Fruit fly (Drosophila melanogaster) whole organism, pupa: ENCODE data around the gene CG15534.
A peak's percentile ranks its signal among the peaks of the same experiment; 100 is the strongest.

Experiments
- CG10348 ChIP-seq: fragments of 200-800 bp; sonication (Bioruptor generic); IDR thresholded peaks from 2 replicates; pipeline ENCODE4 v1.3.6; 2022; ENCODE audit warnings: missing biosample characterization, missing genetic modification characterization
- CG12605 ChIP-seq: fragments of 200-800 bp; sonication (Bioruptor generic); IDR thresholded peaks from 2 replicates; pipeline ENCODE4 v1.3.6; 2022; ENCODE audit warnings: missing biosample characterization, missing genetic modification characterization
- CG13204 ChIP-seq: fragments of 200-800 bp; sonication (Bioruptor generic); optimal IDR thresholded peaks from 2 replicates; lab custom pipeline; 2018; ENCODE audit warnings: missing biosample characterization, mild to moderate bottlenecking, missing genetic modification characterization, moderate library complexity
- CG14655 ChIP-seq: fragments of 200-800 bp; sonication (Bioruptor generic); optimal IDR thresholded peaks from 3 replicates; lab custom pipeline; 2017; ENCODE audit warnings: mild to moderate bottlenecking, missing biosample characterization, missing genetic modification reagents, missing genetic modification characterization
- CG15710 ChIP-seq: fragments of 200-800 bp; sonication (Bioruptor generic); optimal IDR thresholded peaks from 2 replicates; lab custom pipeline; 2018; ENCODE audit warnings: missing biosample characterization, mild to moderate bottlenecking, missing genetic modification characterization, moderate library complexity
- CG17806 ChIP-seq: fragments of 200-800 bp; sonication (Bioruptor generic); optimal IDR thresholded peaks from 2 replicates; lab custom pipeline; 2018; ENCODE audit warnings: missing biosample characterization, mild to moderate bottlenecking, missing genetic modification characterization, moderate library complexity
- CG32121 ChIP-seq: fragments of 200-800 bp; sonication (Bioruptor generic); IDR thresholded peaks from 2 replicates; pipeline ENCODE4 v1.3.6; 2022; ENCODE audit warnings: missing biosample characterization, missing genetic modification characterization
- CG34367 ChIP-seq: fragments of 200-800 bp; sonication (Bioruptor generic); optimal IDR thresholded peaks from 2 replicates; lab custom pipeline; 2018; ENCODE audit warnings: missing biosample characterization, mild to moderate bottlenecking, missing genetic modification characterization
- CG4496 ChIP-seq: fragments of 200-800 bp; sonication (Bioruptor generic); IDR thresholded peaks from 3 replicates; pipeline ENCODE4 v1.3.6; 2022; ENCODE audit warnings: missing biosample characterization, missing genetic modification characterization
- CG8159 ChIP-seq: fragments of 200-800 bp; sonication (Bioruptor generic); optimal IDR thresholded peaks from 3 replicates; lab custom pipeline; 2018; ENCODE audit warnings: missing biosample characterization, mild to moderate bottlenecking, missing genetic modification characterization, moderate library complexity
- CG8301 ChIP-seq: fragments of 200-800 bp; sonication (Bioruptor generic); optimal IDR thresholded peaks from 2 replicates; lab custom pipeline; 2018; ENCODE audit warnings: missing biosample characterization, mild to moderate bottlenecking, missing genetic modification characterization
- CG9948 ChIP-seq: fragments of 200-800 bp; sonication (Bioruptor generic); optimal IDR thresholded peaks from 2 replicates; lab custom pipeline; 2018; ENCODE audit warnings: missing biosample characterization, mild to moderate bottlenecking, missing genetic modification characterization, moderate library complexity
- D1 ChIP-seq: fragments of 200-800 bp; sonication (Bioruptor generic); optimal IDR thresholded peaks from 2 replicates; lab custom pipeline; 2018; ENCODE audit warnings: missing biosample characterization, mild to moderate bottlenecking, missing genetic modification characterization, moderate library complexity
- EcR ChIP-seq: fragments of 200-800 bp; sonication (Bioruptor generic); optimal IDR thresholded peaks from 3 replicates; lab custom pipeline; 2019; ENCODE audit warnings: missing biosample characterization, missing genetic modification characterization, mild to moderate bottlenecking, moderate library complexity, missing genetic modification reagents
- Ets98B ChIP-seq: fragments of 200-800 bp; sonication (Bioruptor generic); IDR thresholded peaks from 2 replicates; pipeline ENCODE4 v1.3.6; 2022; ENCODE audit warnings: missing biosample characterization, missing genetic modification characterization
- Pif1A ChIP-seq: fragments of 200-800 bp; sonication (Bioruptor generic); optimal IDR thresholded peaks from 3 replicates; lab custom pipeline; 2016; ENCODE audit warnings: missing biosample characterization, missing genetic modification characterization
- Pif1B ChIP-seq: fragments of 200-800 bp; sonication (Bioruptor generic); optimal IDR thresholded peaks from 3 replicates; lab custom pipeline; 2016; ENCODE audit warnings: missing biosample characterization, missing genetic modification characterization
- Snoo ChIP-seq: fragments of 200-800 bp; sonication (Bioruptor generic); optimal IDR thresholded peaks from 3 replicates; lab custom pipeline; 2017; ENCODE audit warnings: missing biosample characterization, mild to moderate bottlenecking, missing genetic modification characterization, inconsistent platforms
- fd96Ca ChIP-seq: fragments of 200-800 bp; sonication (Bioruptor generic); IDR thresholded peaks from 3 replicates; pipeline ENCODE4 v1.3.6; 2022; ENCODE audit warnings: missing biosample characterization, missing genetic modification characterization
- gl ChIP-seq: fragments of 200-800 bp; sonication (Bioruptor generic); optimal IDR thresholded peaks from 2 replicates; lab custom pipeline; 2018; ENCODE audit warnings: missing biosample characterization, mild to moderate bottlenecking, missing genetic modification characterization
- rn ChIP-seq: fragments of 200-800 bp; sonication (Bioruptor generic); IDR thresholded peaks from 2 replicates; pipeline ENCODE4 v1.3.6; 2022; ENCODE audit warnings: missing biosample characterization, missing genetic modification characterization

The CG15534 gene

DNA sequence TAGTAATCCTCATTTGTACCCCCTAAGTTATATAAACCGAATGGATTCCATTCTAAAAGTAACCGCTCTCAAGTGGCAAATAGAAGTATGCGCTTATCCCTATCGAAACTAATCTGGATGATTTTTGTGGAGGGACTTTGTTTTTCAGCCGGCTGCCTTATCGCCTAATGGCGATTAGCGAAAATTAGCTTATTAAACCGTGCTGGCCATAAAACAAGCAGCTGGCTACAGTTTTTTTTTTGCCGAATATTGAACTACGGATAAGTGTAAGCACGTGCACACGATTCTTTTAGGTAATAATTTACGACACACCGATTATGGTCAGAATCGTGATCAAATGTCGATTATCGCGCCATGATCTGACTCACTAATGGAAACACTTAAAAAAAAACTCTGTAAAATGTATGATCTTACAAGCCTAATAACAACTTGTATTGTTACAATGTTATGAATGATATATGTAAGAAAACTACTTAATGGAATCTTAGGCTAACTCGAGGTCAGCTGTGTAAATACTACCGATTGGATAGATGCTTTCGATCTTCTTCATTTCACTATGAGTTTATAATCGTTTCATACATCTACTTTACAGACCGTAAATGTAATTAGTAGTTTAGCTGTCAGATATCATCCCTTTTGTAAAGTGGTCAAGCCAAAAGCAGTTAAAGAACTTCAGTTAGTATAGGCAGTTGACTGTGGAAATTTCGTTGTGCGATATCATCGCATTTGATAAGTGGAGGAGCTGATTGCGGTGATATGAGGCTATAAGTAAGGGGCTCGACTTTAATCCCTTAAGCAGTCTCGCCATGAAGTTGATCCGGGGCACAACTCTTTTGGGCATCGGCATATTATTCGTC is at the start of gene CG15534:
Gene CG15534, plus strand, starts transcription at position 807 of the 857 bp plus-strand sequence.
- TF ChIP-seq Ets98B (GFP tag; lab: Robert Waterston, UW): no peak
- TF ChIP-seq Pif1B (GFP tag; lab: Kevin White, UChicago): no peak
- no peak for TF ChIP-seq CG8301 (tag; lab: Kevin White, UChicago)

DNA sequence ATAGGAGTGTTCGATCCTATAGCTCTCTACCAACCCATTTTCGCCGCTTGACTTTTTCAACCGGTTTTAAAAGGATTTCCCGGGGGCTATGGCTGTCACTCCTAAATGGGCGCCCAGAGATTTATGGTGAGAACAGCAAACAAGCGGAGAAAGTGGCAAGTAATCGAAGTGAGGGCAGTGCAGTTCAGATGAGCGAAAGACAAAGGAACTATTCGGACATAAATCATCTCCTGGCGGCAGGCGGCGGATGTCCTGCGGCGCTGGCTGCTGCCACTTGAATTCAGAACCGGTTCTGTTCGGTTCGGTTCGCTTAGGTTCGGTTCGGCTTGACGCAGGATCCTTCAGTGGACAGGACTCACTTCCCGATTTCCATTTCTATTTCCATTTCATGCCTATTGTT is 48.7 kb upstream of the CG15534 start:
- no peak for TF ChIP-seq CG8159 (tag; lab: Kevin White, UChicago)
- TF ChIP-seq Ets98B (GFP tag; lab: Robert Waterston, UW): no peak
- TF ChIP-seq CG12605 (GFP tag; lab: Robert Waterston, UW): no peak
- TF ChIP-seq CG9948 (tag; lab: Kevin White, UChicago): no peak
- no peak for TF ChIP-seq CG10348 (GFP tag; lab: Robert Waterston, UW)
- TF ChIP-seq CG17806: no peak
- no peak for TF ChIP-seq gl (tag; lab: Kevin White, UChicago)
- no peak for TF ChIP-seq D1 (tag; lab: Kevin White, UChicago)
- TF ChIP-seq rn (GFP tag; lab: Robert Waterston, UW): no peak
- TF ChIP-seq CG15710 (tag; lab: Kevin White, UChicago): no peak
- TF ChIP-seq CG8301 (tag; lab: Kevin White, UChicago): no peak
- TF ChIP-seq CG13204 (GFP tag; lab: Kevin White, UChicago): no peak
- no peak for TF ChIP-seq Snoo (tag; lab: Kevin White, UChicago)
- no peak for TF ChIP-seq Pif1A (GFP tag; lab: Kevin White, UChicago)
- TF ChIP-seq CG34367: no peak
- TF ChIP-seq CG4496 (GFP tag; lab: Robert Waterston, UW): no peak
- TF ChIP-seq EcR (GFP tag; lab: Kevin White, UChicago): no peak
- TF ChIP-seq fd96Ca: no peak
- TF ChIP-seq Pif1B (GFP tag; lab: Kevin White, UChicago): no peak
- TF ChIP-seq CG14655: no peak

DNA sequence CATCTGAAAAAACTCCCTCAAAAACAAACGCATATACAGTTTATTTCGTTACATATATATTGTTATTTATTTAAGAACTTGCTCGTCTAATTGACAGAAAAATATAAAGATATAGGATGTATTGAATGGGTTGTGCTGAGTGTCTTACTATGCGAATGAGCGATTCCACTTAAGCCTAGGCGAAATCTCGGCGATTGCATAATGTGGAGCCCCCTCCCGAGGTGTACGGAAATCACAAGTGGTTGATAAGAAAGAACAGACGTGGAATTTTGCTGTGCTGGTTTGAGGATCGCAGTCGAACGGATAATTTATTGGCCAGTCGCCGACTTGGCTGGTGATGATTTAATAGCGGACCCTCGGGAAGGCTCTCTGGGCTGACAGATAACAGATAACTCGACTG is 46.3 kb upstream of the CG15534 start:
- TF ChIP-seq rn (GFP tag; lab: Robert Waterston, UW) (no peak), CG9948 (tag; lab: Kevin White, UChicago) (no peak), CG17806 (no peak), CG32121 (GFP tag; lab: Robert Waterston, UW) (no peak), CG15710 (tag; lab: Kevin White, UChicago) (no peak), CG13204 (GFP tag; lab: Kevin White, UChicago) (no peak), CG8159 (tag; lab: Kevin White, UChicago) (no peak), D1 (tag; lab: Kevin White, UChicago) (no peak), CG10348 (GFP tag; lab: Robert Waterston, UW) (no peak)

DNA sequence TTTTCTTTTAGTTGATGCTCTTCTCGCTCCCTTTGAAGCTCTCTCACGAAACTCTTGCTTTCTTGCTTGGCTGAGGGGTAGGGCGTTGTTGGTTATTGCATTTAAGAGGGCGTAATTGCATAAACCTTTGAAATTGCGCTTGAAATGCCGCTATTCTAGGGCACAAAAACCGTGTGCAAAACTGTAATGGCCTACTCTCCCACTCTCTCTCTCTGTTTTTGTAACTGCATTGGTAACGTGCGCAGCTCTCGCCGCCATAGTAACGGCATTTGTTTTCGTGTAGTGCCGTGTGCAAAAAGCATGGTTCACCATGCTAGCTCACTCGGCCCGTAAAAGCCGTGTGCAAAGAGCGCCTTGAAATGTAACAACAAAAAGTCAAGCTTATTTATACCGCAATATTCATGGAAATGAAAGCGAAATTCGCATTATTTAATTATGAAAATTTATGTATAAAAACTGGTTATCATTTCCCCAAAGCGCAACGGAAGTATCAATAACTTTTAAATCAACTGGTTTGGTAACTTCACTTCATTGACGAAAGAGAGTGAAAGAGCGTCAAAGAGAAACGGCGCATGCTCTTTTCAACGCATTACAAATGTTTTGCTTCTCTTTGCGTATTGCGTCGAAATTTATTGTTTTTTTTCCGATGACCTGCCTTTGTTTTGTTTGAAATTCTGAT is 45.0 kb upstream of the CG15534 start:
- TF ChIP-seq CG9948 (tag; lab: Kevin White, UChicago) (no peak), Ets98B (GFP tag; lab: Robert Waterston, UW) (peak; percentile 46), CG4496 (GFP tag; lab: Robert Waterston, UW) (peak; percentile 89), CG10348 (GFP tag; lab: Robert Waterston, UW) (no peak), EcR (GFP tag; lab: Kevin White, UChicago) (peak; percentile 35), Pif1A (GFP tag; lab: Kevin White, UChicago) (peak; percentile 34), fd96Ca (no peak), CG8301 (tag; lab: Kevin White, UChicago) (no peak), CG8159 (tag; lab: Kevin White, UChicago) (peak; percentile 15), D1 (tag; lab: Kevin White, UChicago) (no peak), CG17806 (no peak), Pif1B (GFP tag; lab: Kevin White, UChicago) (peak; percentile 55), CG34367 (no peak), CG15710 (tag; lab: Kevin White, UChicago) (no peak), gl (tag; lab: Kevin White, UChicago) (no peak)

DNA sequence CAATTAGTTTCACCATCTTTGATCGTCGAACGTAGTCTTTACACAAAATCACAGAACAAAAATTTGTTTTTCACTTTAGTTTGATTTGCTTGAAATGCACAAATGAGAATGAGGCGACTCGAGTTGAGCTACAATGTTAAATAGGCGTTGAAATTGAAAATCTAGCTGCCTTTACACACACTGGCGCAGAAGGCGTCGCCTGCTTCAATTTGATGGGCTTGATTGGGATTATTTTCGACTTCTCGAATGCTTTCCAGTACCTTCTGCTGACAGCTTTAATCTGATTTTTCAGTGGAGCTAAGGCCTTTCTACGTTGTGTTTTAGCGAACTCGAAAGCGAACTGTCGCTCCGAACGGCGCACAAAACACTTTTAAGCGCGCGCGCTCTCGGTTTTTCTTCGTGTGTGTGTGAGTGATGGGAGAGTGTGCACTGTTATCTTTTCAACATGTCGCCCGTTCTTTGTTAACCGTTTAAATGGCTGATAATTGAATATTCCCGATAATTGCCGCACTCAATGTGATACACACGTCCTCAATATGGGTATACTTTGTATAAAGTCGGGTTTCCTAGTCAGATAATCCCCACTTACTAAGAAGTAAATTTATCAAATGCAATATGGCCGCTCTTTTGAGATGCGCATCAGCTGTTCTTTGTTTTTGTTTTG is 44.2 kb upstream of the CG15534 start, which contains the start of the genes Fer2LCH and Fer1HCH:
Gene Fer2LCH, plus strand, starts transcription at position 290 of the 664 bp plus-strand sequence.
Gene Fer1HCH, minus strand, starts transcription at position 664 of the 664 bp plus-strand sequence.
- 0 out of 2 replicates have a peak, but pooled peaks have one; percentile 6 for TF ChIP-seq CG12605 (GFP tag; lab: Robert Waterston, UW)
- no peak for TF ChIP-seq Pif1B (GFP tag; lab: Kevin White, UChicago)
- TF ChIP-seq Snoo (tag; lab: Kevin White, UChicago): no peak
- TF ChIP-seq gl (tag; lab: Kevin White, UChicago): no peak
- no peak for TF ChIP-seq rn (GFP tag; lab: Robert Waterston, UW)
- no peak for TF ChIP-seq CG13204 (GFP tag; lab: Kevin White, UChicago)
- no peak for TF ChIP-seq CG17806
- TF ChIP-seq CG8301 (tag; lab: Kevin White, UChicago): no peak
- TF ChIP-seq CG4496 (GFP tag; lab: Robert Waterston, UW): peak; percentile 44; the same call in 1 of the 3 replicates
- no peak for TF ChIP-seq CG32121 (GFP tag; lab: Robert Waterston, UW)
- TF ChIP-seq Pif1A (GFP tag; lab: Kevin White, UChicago): no peak
- TF ChIP-seq EcR (GFP tag; lab: Kevin White, UChicago): no peak
- no peak for TF ChIP-seq D1 (tag; lab: Kevin White, UChicago)
- TF ChIP-seq CG34367: no peak
- no peak for TF ChIP-seq CG9948 (tag; lab: Kevin White, UChicago)
- no peak for TF ChIP-seq CG14655
- no peak for TF ChIP-seq CG15710 (tag; lab: Kevin White, UChicago)
- no peak for TF ChIP-seq CG10348 (GFP tag; lab: Robert Waterston, UW)
- no peak for TF ChIP-seq CG8159 (tag; lab: Kevin White, UChicago)
- TF ChIP-seq fd96Ca: no peak
- peak; percentile 17; the same call in 1 of the 2 replicates for TF ChIP-seq Ets98B (GFP tag; lab: Robert Waterston, UW)
